Worm (Caenorhabditis elegans): ENCODE data around the gene K10C9.4.

DNA sequence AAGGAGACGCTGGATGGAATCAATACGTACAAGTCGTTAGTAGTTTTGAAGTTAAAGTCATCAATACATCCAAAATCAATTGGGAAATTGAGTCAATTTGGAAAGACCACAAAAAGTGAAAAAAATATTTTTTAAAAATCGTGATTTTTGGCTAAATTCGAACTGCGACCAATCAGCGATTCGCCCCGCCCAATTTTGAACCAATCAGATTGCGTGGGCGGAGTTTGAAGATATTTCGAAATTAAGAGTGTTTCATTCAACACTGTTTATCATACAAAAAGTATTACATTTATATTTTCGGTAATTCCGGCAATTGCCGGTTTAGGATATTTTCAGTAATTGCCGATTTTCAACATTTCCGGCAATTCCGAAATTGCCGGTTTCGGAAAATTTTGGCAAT lies 35.6 kb downstream of the K10C9.4 start:
- no peak for TF ChIP-seq F39B2.1 (GFP tag; IDR thresholded peaks at IDR 0.05)
- no peak for TF ChIP-seq F57C9.4 (tag; optimal IDR thresholded peaks at IDR 0.05)
- no peak for TF ChIP-seq pha-4 (tag; optimal IDR thresholded peaks at IDR 0.05)
- no peak for TF ChIP-seq B0035.1 (tag; optimal IDR thresholded peaks at IDR 0.05)
- TF ChIP-seq Y53G8AR.9 (GFP tag; conservative IDR thresholded peaks at IDR 0.05), result no peak
- no peak for TF ChIP-seq C06A6.2 (GFP tag; conservative IDR thresholded peaks at IDR 0.05)
- TF ChIP-seq F23B12.7 (tag; optimal IDR thresholded peaks at IDR 0.05; ENCODE audit: insufficient read depth), result no peak
- TF ChIP-seq attf-3 (GFP tag; conservative IDR thresholded peaks at IDR 0.05), result no peak
- no peak for TF ChIP-seq madf-10 (tag; optimal IDR thresholded peaks at IDR 0.05)
- TF ChIP-seq snpc-4 (GFP tag; optimal IDR thresholded peaks at IDR 0.05), result no peak
- no peak for TF ChIP-seq snpc-4 (tag; optimal IDR thresholded peaks at IDR 0.05)

All from whole organism, young adult.